Worm (Caenorhabditis elegans): ENCODE results near the gene F55B12.2.

F55B12.2 gene

DNA sequence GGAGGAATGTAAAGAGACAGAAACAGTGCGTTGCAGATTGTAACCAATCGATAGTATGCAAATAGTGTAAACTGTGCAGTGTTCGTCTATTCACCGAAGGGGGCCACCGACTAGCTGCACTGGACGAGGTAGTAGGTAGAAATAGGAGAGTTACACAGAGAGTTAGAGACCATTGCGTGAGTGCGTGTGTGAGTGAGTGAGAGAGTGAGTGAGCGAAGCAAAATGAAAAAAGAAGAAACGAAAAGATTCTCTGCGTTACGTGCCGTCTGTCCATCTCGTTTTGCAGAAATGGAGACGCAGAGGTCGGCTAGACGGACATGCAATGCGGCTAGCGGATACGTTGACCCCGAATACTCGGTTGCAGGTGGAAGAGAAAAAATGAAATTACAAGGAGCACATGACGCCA is 8.3 kb downstream of the F55B12.2 start (continued):
- TF ChIP-seq syd-9 (tag; optimal IDR thresholded peaks at IDR 0.05) (peak; percentile 50), ceh-19 (GFP tag; optimal IDR thresholded peaks at IDR 0.05) (no peak), nhr-11 (tag; optimal IDR thresholded peaks at IDR 0.05) (no peak), ahr-1 (tag; optimal IDR thresholded peaks at IDR 0.05) (no peak), tbx-2 (tag; optimal IDR thresholded peaks at IDR 0.05) (peak; percentile 82), ceh-14 (tag; optimal IDR thresholded peaks at IDR 0.05) (peak; percentile 6)

DNA sequence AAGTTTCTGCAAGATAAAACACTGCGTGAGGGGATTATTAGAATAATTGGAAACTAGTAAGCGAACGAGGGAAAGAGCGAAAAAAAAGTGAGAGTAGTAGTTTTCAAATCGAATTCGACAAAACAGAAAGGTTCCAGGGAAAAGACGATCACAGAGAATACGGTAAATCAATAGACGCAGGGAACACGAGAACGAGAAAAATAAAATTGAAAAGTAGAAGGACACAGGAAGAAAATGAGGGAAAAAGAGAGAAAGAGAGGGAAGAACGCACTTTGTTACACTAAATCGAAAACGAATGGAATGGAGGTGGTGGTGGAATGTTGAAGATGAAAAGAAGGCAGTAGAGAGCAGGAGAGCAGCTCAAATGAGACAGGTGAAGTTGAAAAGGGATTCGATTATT is 9.5 kb downstream of the F55B12.2 start, which contains the start of gene swan-1:
Gene swan-1 (minus strand): TSS at position 6 of the 400 bp plus-strand sequence.
- TF ChIP-seq dmd-4 (tag; optimal IDR thresholded peaks at IDR 0.05; ENCODE audit: borderline replicate concordance) (no peak), ceh-6 (GFP tag; optimal IDR thresholded peaks at IDR 0.05) (no peak), K02D7.2 (tag; optimal IDR thresholded peaks at IDR 0.05) (no peak), unc-3 (GFP tag; conservative IDR thresholded peaks at IDR 0.05) (no peak), unc-3 (tag; optimal IDR thresholded peaks at IDR 0.05) (no peak), F13H6.1 (tag; optimal IDR thresholded peaks at IDR 0.05) (no peak)

DNA sequence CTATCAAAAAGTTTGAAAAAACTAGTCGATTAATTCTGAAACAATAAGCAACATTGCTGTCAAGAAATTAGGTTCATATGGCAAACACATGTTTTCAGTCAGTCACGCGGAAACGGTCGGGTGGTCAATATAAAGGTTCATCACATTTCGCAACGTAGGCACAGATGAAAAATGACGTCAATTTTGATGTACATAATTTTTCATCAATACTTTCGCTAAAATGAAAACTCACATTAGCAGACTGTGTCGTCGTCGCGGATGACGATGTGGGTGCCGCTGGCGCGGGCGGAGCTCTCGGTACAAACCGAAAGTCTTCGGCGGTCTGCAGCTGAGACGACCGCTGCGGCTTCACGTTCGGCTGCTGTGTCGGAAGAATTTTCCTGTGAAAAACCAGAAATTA is 12.9 kb downstream of the F55B12.2 start, which contains the start of gene swan-2:
Gene swan-2 (minus strand): TSS at position 380 of the 400 bp plus-strand sequence.
- TF ChIP-seq pros-1 (tag; optimal IDR thresholded peaks at IDR 0.05) = no peak
- no peak for TF ChIP-seq ceh-22 (tag; optimal IDR thresholded peaks at IDR 0.05)

DNA sequence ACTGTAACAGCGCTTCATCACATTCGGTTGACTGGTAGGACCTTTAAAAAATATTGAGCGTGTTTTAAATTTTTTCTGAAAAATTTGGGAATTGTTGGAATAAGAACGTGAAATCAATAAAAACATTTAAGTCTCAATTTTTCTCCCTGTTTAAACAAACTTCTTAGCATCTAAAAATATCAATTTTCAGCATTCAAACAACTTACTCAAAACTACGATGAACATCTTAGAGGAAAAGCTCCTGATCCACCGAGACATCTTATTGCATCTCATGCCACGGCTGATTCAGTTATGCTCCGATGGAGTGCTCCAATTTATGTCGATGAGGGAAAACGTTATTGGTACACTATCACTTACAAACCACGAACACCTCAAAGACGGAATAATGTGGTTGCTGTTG is 17.6 kb downstream of the F55B12.2 start:
- TF ChIP-seq ceh-31 (tag; optimal IDR thresholded peaks at IDR 0.05) = no peak
- TF ChIP-seq pat-9 (tag; optimal IDR thresholded peaks at IDR 0.05) = no peak
- TF ChIP-seq fkh-10 (GFP tag; optimal IDR thresholded peaks at IDR 0.05) = no peak
- no peak for TF ChIP-seq T23F11.4 (GFP tag; optimal IDR thresholded peaks at IDR 0.05)
- TF ChIP-seq dmd-4 (tag; optimal IDR thresholded peaks at IDR 0.05; ENCODE audit: borderline replicate concordance) = no peak
- no peak for TF ChIP-seq ceh-48 (tag; optimal IDR thresholded peaks at IDR 0.05)
- TF ChIP-seq hlh-8 (tag; optimal IDR thresholded peaks at IDR 0.05) = no peak
- TF ChIP-seq ttx-3 (tag; optimal IDR thresholded peaks at IDR 0.05) = no peak
- TF ChIP-seq ref-2 (tag; optimal IDR thresholded peaks at IDR 0.05) = no peak

DNA sequence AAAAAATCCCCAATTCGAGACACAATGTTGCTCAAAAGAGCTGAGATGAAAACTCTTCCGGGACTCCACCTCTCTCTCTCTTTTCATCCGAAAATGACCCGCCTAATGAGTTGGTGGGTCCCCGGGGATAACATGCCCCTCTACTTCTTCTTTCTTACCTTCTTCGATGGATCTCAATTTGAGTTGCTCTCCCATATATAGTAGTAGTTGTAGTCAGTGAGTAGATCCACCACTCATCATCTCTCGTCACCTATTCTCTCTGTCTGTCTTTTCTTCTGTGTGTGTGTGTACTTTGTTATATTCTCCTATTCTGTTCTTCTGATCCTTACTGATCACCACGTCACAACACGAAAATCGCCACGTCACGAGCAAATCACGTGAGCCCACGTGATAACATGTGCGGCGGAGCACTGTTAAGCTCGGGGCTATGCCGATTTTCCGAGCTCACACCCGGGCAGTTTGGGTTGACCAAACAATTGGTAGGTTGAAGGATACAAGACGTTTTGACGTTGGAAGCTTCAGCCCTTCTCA is 20.5 kb downstream of the F55B12.2 start, which contains the start of gene twk-32:
Gene twk-32 (plus strand): TSS at position 396 of the 531 bp plus-strand sequence.
- peak; percentile 19 for TF ChIP-seq hlh-30 (tag; optimal IDR thresholded peaks at IDR 0.05; ENCODE audit: insufficient read depth)
- no peak for TF ChIP-seq C38D4.7 (GFP tag; optimal IDR thresholded peaks at IDR 0.05)

DNA sequence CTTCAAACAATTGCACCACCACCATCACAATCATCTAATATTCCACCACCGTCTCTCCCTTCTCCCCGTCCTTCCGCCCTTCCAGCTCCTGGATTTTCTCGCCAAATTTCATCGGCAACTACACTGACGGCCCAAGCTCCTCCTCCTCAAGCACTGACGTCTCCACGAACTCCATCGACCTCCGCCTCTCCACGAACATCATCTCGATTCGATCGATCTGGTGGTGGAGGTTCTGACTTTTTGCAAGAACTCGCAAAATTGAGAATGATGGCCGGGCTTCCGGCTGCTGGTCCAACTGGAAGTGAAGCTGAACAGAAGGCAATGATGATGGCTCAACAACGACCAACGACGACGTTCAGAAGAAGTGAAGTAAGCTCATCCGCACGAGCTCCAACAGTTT is 22.7 kb downstream of the F55B12.2 start:
- TF ChIP-seq eyg-1 (tag; optimal IDR thresholded peaks at IDR 0.05) = no peak
- TF ChIP-seq odd-2 (tag; optimal IDR thresholded peaks at IDR 0.05) = no peak
- TF ChIP-seq madf-2 (tag; optimal IDR thresholded peaks at IDR 0.05) = no peak
- TF ChIP-seq hlh-30 (tag; optimal IDR thresholded peaks at IDR 0.05; ENCODE audit: insufficient read depth) = no peak
- TF ChIP-seq lin-11 (tag; optimal IDR thresholded peaks at IDR 0.05) = no peak
- TF ChIP-seq ceh-19 (GFP tag; optimal IDR thresholded peaks at IDR 0.05) = no peak

DNA sequence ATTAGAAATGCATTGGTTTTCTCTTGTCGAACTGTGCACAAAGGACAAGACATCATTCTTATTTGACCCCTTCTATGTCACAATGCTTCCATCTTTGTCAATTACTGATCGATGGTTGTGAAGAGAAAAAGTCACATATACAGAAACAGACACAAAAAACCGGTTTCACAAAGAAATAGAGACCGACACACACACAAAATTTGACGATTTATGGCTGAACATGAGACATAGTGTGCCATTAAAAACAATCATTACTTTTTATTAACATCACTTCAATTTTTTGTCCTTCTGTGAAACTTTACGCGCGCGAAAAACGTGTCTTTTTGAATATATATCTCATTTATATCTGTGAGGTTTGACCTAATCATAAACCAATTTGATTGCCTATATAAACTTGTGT is 26.2 kb downstream of the F55B12.2 start:
- no peak for TF ChIP-seq gmeb-2 (tag; optimal IDR thresholded peaks at IDR 0.05)
- TF ChIP-seq sox-2 (GFP tag; IDR thresholded peaks at IDR 0.05) = no peak
- no peak for TF ChIP-seq pros-1 (tag; optimal IDR thresholded peaks at IDR 0.05)
- TF ChIP-seq lin-11 (tag; optimal IDR thresholded peaks at IDR 0.05) = no peak
- no peak for TF ChIP-seq dmd-4 (tag; optimal IDR thresholded peaks at IDR 0.05; ENCODE audit: borderline replicate concordance)
- no peak for TF ChIP-seq rnt-1 (tag; optimal IDR thresholded peaks at IDR 0.05)
